Fruit fly (Drosophila melanogaster) whole organism, embryonic: Measurements from ENCODE around the gene Tpr2.
A peak's percentile ranks its signal among the peaks of the same experiment; 100 is the strongest.

Source experiments
- Ada2b ChIP-seq: fragments of 200-800 bp; sonication (Bioruptor generic); IDR thresholded peaks from 2 replicates; pipeline ENCODE4 v1.3.6; 2022; ENCODE audit warnings: missing biosample characterization, missing genetic modification characterization
- Bgb ChIP-seq: fragments of 200-800 bp; sonication (Bioruptor generic); IDR thresholded peaks from 2 replicates; pipeline ENCODE4 v1.3.6; 2022; ENCODE audit warnings: missing biosample characterization, missing genetic modification characterization; ENCODE audit not compliant: partially characterized antibody
- Blimp-1 ChIP-seq: fragments of 200-800 bp; sonication (Bioruptor generic); optimal IDR thresholded peaks from 3 replicates; lab custom pipeline; 2018; ENCODE audit warnings: missing biosample characterization, missing genetic modification characterization, mild to moderate bottlenecking, moderate library complexity, missing genetic modification reagents
- C15 ChIP-seq: fragments of 200-800 bp; sonication (Bioruptor generic); IDR thresholded peaks from 3 replicates; pipeline ENCODE4 v1.3.6; 2022; ENCODE audit warnings: missing biosample characterization, missing genetic modification characterization
- CG11398 ChIP-seq: fragments of 200-800 bp; sonication (Bioruptor generic); optimal IDR thresholded peaks from 2 replicates; lab custom pipeline; 2016; ENCODE audit warnings: missing biosample characterization, missing genetic modification characterization
- CG11695 ChIP-seq: fragments of 200-800 bp; sonication (Bioruptor generic); IDR thresholded peaks from 3 replicates; pipeline ENCODE4 v1.3.6; 2022; ENCODE audit warnings: missing biosample characterization, missing genetic modification characterization
- CG14050 ChIP-seq: fragments of 200-800 bp; sonication (Bioruptor generic); IDR thresholded peaks from 3 replicates; pipeline ENCODE4 v1.3.6; 2022; ENCODE audit warnings: missing biosample characterization, missing genetic modification characterization
- CG14860 ChIP-seq: fragments of 200-800 bp; sonication (Bioruptor generic); IDR thresholded peaks from 3 replicates; pipeline ENCODE4 v1.3.6; 2022; ENCODE audit warnings: missing biosample characterization, missing genetic modification characterization; ENCODE audit not compliant: partially characterized antibody
- CG15269 ChIP-seq: fragments of 200-800 bp; sonication (Bioruptor generic); optimal IDR thresholded peaks from 2 replicates; lab custom pipeline; 2018; ENCODE audit warnings: missing biosample characterization, mild to moderate bottlenecking, missing genetic modification characterization, moderate library complexity
- CG15696 ChIP-seq: fragments of 200-800 bp; sonication (Bioruptor generic); optimal IDR thresholded peaks from 2 replicates; lab custom pipeline; 2019; ENCODE audit warnings: missing biosample characterization, mild to moderate bottlenecking, missing genetic modification characterization, moderate library complexity
- CG1602 ChIP-seq: fragments of 200-800 bp; sonication (Bioruptor generic); optimal IDR thresholded peaks from 3 replicates; lab custom pipeline; 2016; ENCODE audit warnings: missing biosample characterization, missing genetic modification characterization
- CG1603 ChIP-seq: fragments of 200-800 bp; sonication (Bioruptor generic); optimal IDR thresholded peaks from 2 replicates; lab custom pipeline; 2019; ENCODE audit warnings: missing biosample characterization, mild to moderate bottlenecking, missing genetic modification characterization, moderate library complexity
- CG1647 ChIP-seq: fragments of 200-800 bp; sonication (Bioruptor generic); optimal IDR thresholded peaks from 3 replicates; lab custom pipeline; 2016; ENCODE audit warnings: missing biosample characterization, missing genetic modification characterization
- CG16779 ChIP-seq: fragments of 200-800 bp; sonication (Bioruptor generic); IDR thresholded peaks from 2 replicates; pipeline ENCODE4 v1.3.6; 2022; ENCODE audit warnings: missing biosample characterization, missing genetic modification characterization
- CG17385 ChIP-seq: fragments of 200-800 bp; sonication (Bioruptor generic); optimal IDR thresholded peaks from 3 replicates; lab custom pipeline; 2018; ENCODE audit warnings: missing biosample characterization, mild to moderate bottlenecking, missing genetic modification characterization
- CG17912 ChIP-seq: fragments of 200-800 bp; sonication (Bioruptor generic); optimal IDR thresholded peaks from 2 replicates; lab custom pipeline; 2018; ENCODE audit warnings: missing biosample characterization, mild to moderate bottlenecking, missing genetic modification characterization
- CG18262 ChIP-seq: fragments of 200-800 bp; optimal IDR thresholded peaks from 3 replicates; lab custom pipeline; 2019; ENCODE audit warnings: missing biosample characterization, mild to moderate bottlenecking, missing genetic modification characterization, moderate library complexity
- CG2116 ChIP-seq: fragments of 200-800 bp; sonication (Bioruptor generic); optimal IDR thresholded peaks from 3 replicates; lab custom pipeline; 2018; ENCODE audit warnings: missing biosample characterization, mild to moderate bottlenecking, missing genetic modification characterization
- CG2678 ChIP-seq: fragments of 200-800 bp; sonication (Bioruptor generic); optimal IDR thresholded peaks from 3 replicates; lab custom pipeline; 2019; ENCODE audit warnings: missing biosample characterization, mild to moderate bottlenecking, missing genetic modification characterization, moderate library complexity
- CG30431 ChIP-seq: fragments of 200-800 bp; sonication (Bioruptor generic); optimal IDR thresholded peaks from 2 replicates; lab custom pipeline; 2017; ENCODE audit warnings: missing biosample characterization, missing genetic modification characterization
- CG43689 ChIP-seq: fragments of 200-800 bp; sonication (Bioruptor generic); IDR thresholded peaks from 2 replicates; pipeline ENCODE4 v1.3.6; 2022; ENCODE audit warnings: missing biosample characterization, missing genetic modification characterization
- CG4707 ChIP-seq: fragments of 200-800 bp; sonication (Bioruptor generic); optimal IDR thresholded peaks from 2 replicates; lab custom pipeline; 2018; ENCODE audit warnings: missing biosample characterization, mild to moderate bottlenecking, missing genetic modification characterization, moderate library complexity
- CG6689 ChIP-seq: fragments of 200-800 bp; sonication (Bioruptor generic); IDR thresholded peaks from 2 replicates; pipeline ENCODE4 v1.3.6; 2022; ENCODE audit warnings: missing biosample characterization, missing genetic modification characterization
- CG7556 ChIP-seq: fragments of 200-800 bp; sonication (Bioruptor generic); optimal IDR thresholded peaks from 2 replicates; lab custom pipeline; 2017; ENCODE audit warnings: missing biosample characterization, mild to moderate bottlenecking, missing genetic modification characterization
- CG9437 ChIP-seq: fragments of 200-800 bp; sonication (Bioruptor generic); optimal IDR thresholded peaks from 2 replicates; lab custom pipeline; 2018; ENCODE audit warnings: missing biosample characterization, mild to moderate bottlenecking, missing genetic modification characterization
- Doc2 ChIP-seq: fragments of 200-800 bp; sonication (Bioruptor generic); IDR thresholded peaks from 2 replicates; pipeline ENCODE4 v1.3.6; 2022; ENCODE audit warnings: missing biosample characterization, missing genetic modification characterization
- ERR ChIP-seq: fragments of 200-800 bp; sonication (Bioruptor generic); optimal IDR thresholded peaks from 2 replicates; lab custom pipeline; 2016; ENCODE audit warnings: missing biosample characterization, missing genetic modification characterization
- GATAe ChIP-seq: fragments of 200-800 bp; sonication (Bioruptor generic); conservative IDR thresholded peaks from 2 replicates; pipeline ENCODE4 v1.3.6; 2022; ENCODE audit warnings: missing biosample characterization, missing genetic modification characterization
- Hmr ChIP-seq: fragments of 200-800 bp; sonication (Bioruptor generic); optimal IDR thresholded peaks from 3 replicates; lab custom pipeline; 2017; ENCODE audit warnings: mild to moderate bottlenecking, missing biosample characterization, missing genetic modification reagents, missing genetic modification characterization
- Max ChIP-seq: fragments of 200-800 bp; sonication (Bioruptor generic); optimal IDR thresholded peaks from 2 replicates; lab custom pipeline; 2016; ENCODE audit warnings: missing biosample characterization, mild to moderate bottlenecking, missing genetic modification characterization
- NC2β ChIP-seq: fragments of 200-800 bp; sonication (Bioruptor generic); optimal IDR thresholded peaks from 2 replicates; lab custom pipeline; 2016; ENCODE audit warnings: missing biosample characterization, missing genetic modification characterization
- Poxn ChIP-seq: fragments of 200-800 bp; sonication (Bioruptor generic); IDR thresholded peaks from 2 replicates; pipeline ENCODE4 v1.3.6; 2022; ENCODE audit warnings: missing biosample characterization, missing genetic modification characterization
- Rx ChIP-seq: fragments of 200-800 bp; sonication (Bioruptor generic); IDR thresholded peaks from 2 replicates; pipeline ENCODE4 v1.3.6; 2022; ENCODE audit warnings: missing biosample characterization, missing genetic modification characterization
- Taf1 ChIP-seq: fragments of 200-800 bp; sonication (Bioruptor generic); IDR thresholded peaks from 2 replicates; pipeline ENCODE4 v1.3.6; 2022; ENCODE audit warnings: missing biosample characterization, missing genetic modification characterization
- ato ChIP-seq: fragments of 200-800 bp; sonication (Bioruptor generic); IDR thresholded peaks from 2 replicates; pipeline ENCODE4 v1.3.6; 2022; ENCODE audit warnings: missing biosample characterization, missing genetic modification characterization; ENCODE audit not compliant: partially characterized antibody
- chm ChIP-seq: fragments of 200-800 bp; sonication (Bioruptor generic); IDR thresholded peaks from 2 replicates; pipeline ENCODE4 v1.3.6; 2022; ENCODE audit warnings: missing biosample characterization, missing genetic modification characterization
- crp ChIP-seq, 2 experiments: fragments of 200-800 bp; sonication (Bioruptor generic); optimal IDR thresholded peaks; 2 replicates in 1 of 2; 3 replicates in 1 of 2; lab custom pipeline; 2017; ENCODE audit warnings: missing biosample characterization in 2 of 2, missing genetic modification characterization in 2 of 2, mild to moderate bottlenecking in 1 of 2, moderate library complexity in 1 of 2
- da ChIP-seq: fragments of 200-800 bp; sonication (Bioruptor generic); optimal IDR thresholded peaks from 2 replicates; lab custom pipeline; 2016; ENCODE audit warnings: missing biosample characterization, missing genetic modification characterization
- dm ChIP-seq: fragments of 200-800 bp; sonication (Bioruptor generic); optimal IDR thresholded peaks from 3 replicates; lab custom pipeline; 2016; ENCODE audit warnings: missing biosample characterization, missing genetic modification characterization
- ftz-f1 ChIP-seq: fragments of 200-800 bp; sonication (Bioruptor generic); optimal IDR thresholded peaks from 2 replicates; lab custom pipeline; 2016; ENCODE audit warnings: missing biosample characterization, missing genetic modification characterization
- gsb ChIP-seq: fragments of 200-800 bp; sonication (Bioruptor generic); IDR thresholded peaks from 2 replicates; pipeline ENCODE4 v1.3.6; 2022; ENCODE audit warnings: missing biosample characterization, missing genetic modification characterization
- knrl ChIP-seq: fragments of 200-800 bp; sonication (Bioruptor generic); IDR thresholded peaks from 3 replicates; pipeline ENCODE4 v1.3.6; 2022; ENCODE audit warnings: missing biosample characterization, missing genetic modification characterization; ENCODE audit not compliant: partially characterized antibody
- otp ChIP-seq: fragments of 200-800 bp; sonication (Bioruptor generic); IDR thresholded peaks from 3 replicates; pipeline ENCODE4, ENCODE4 v1.3.6; 2022; ENCODE audit warnings: missing biosample characterization, missing genetic modification characterization
- psq ChIP-seq: fragments of 200-800 bp; sonication (Bioruptor generic); optimal IDR thresholded peaks from 2 replicates; lab custom pipeline; 2017; ENCODE audit warnings: missing biosample characterization, missing genetic modification characterization
- repo ChIP-seq: fragments of 200-800 bp; sonication (Bioruptor generic); optimal IDR thresholded peaks from 2 replicates; lab custom pipeline; 2016; ENCODE audit warnings: missing biosample characterization, missing genetic modification characterization
- seq ChIP-seq: fragments of 200-800 bp; sonication (Bioruptor generic); IDR thresholded peaks from 2 replicates; pipeline ENCODE4 v1.3.6; 2022; ENCODE audit warnings: missing biosample characterization, missing genetic modification characterization
- shn ChIP-seq: fragments of 200-800 bp; sonication (Bioruptor generic); optimal IDR thresholded peaks from 3 replicates; lab custom pipeline; 2016; ENCODE audit warnings: missing biosample characterization, missing genetic modification characterization
- sima ChIP-seq: fragments of 200-800 bp; sonication (Bioruptor generic); optimal IDR thresholded peaks from 2 replicates; lab custom pipeline; 2016; ENCODE audit warnings: missing biosample characterization, missing genetic modification characterization
- sob ChIP-seq: fragments of 200-800 bp; sonication (Bioruptor generic); IDR thresholded peaks from 2 replicates; pipeline ENCODE4 v1.3.6; 2022; ENCODE audit warnings: missing biosample characterization, missing genetic modification characterization
- unc-4 ChIP-seq: fragments of 200-800 bp; sonication (Bioruptor generic); IDR thresholded peaks from 2 replicates; pipeline ENCODE4 v1.3.6; 2022; ENCODE audit warnings: missing biosample characterization, missing genetic modification characterization; ENCODE audit not compliant: partially characterized antibody

Gene Tpr2

dm6 chr2L:16534174-16534835, 43.0 kb downstream of the Tpr2 start (continued):
- TF ChIP-seq CG14860 (GFP tag; lab: Robert Waterston, UW) (no peak), CG7556 (no peak), CG16779 (GFP tag; lab: Robert Waterston, UW) (no peak), chm (GFP tag; lab: Robert Waterston, UW) (peak; percentile 74; the same call in 1 of the 2 replicates), Max (no peak), CG30431 (GFP tag; lab: Kevin White, UChicago) (no peak), dm (GFP tag; lab: Kevin White, UChicago) (peak; percentile 24), seq (GFP tag; lab: Robert Waterston, UW) (peak; percentile 27; the same call in 1 of the 2 replicates), unc-4 (GFP tag; lab: Robert Waterston, UW) (peak; percentile 16; the same call in 1 of the 2 replicates), CG14050 (GFP tag; lab: Robert Waterston, UW) (no peak), sob (GFP tag; lab: Robert Waterston, UW) (peak; percentile 27; the same call in 1 of the 2 replicates), CG11398 (GFP tag; lab: Kevin White, UChicago) (peak; percentile 34), CG17385 (GFP tag; lab: Kevin White, UChicago) (peak; percentile 46), da (GFP tag; lab: Kevin White, UChicago) (no peak), CG17912 (GFP tag; lab: Kevin White, UChicago) (peak; percentile 69), Ada2b (no peak), CG15269 (tag; lab: Kevin White, UChicago) (no peak), CG1647 (GFP tag; lab: Kevin White, UChicago) (no peak), ato (GFP tag; lab: Robert Waterston, UW) (no peak), gsb (no peak), CG18262 (tag; lab: Kevin White, UChicago) (no peak), C15 (GFP tag; lab: Robert Waterston, UW) (no peak), psq (peak; percentile 44), shn (peak; percentile 10), CG9437 (no peak), knrl (GFP tag; lab: Robert Waterston, UW) (no peak), otp (GFP tag; lab: Robert Waterston, UW) (0 out of 3 replicates have a peak, but pooled peaks have one; percentile 66), CG1602 (GFP tag; lab: Kevin White, UChicago) (no peak), CG2678 (tag; lab: Kevin White, UChicago) (no peak), CG6689 (GFP tag; lab: Robert Waterston, UW) (no peak), GATAe (no peak), CG11695 (GFP tag; lab: Robert Waterston, UW) (0 out of 3 replicates have a peak, but pooled peaks have one; percentile 8), CG4707 (GFP tag; lab: Kevin White, UChicago) (peak; percentile 66), Doc2 (no peak), Taf1 (GFP tag; lab: Robert Waterston, UW) (no peak), CG1603 (tag; lab: Kevin White, UChicago) (peak; percentile 18), ERR (GFP tag; lab: Kevin White, UChicago) (peak; percentile 32), crp (GFP tag; optimal IDR thresholded peaks at IDR 0.05; lab: Kevin White, UChicago) (no peak), Poxn (GFP tag; lab: Robert Waterston, UW) (no peak), Rx (GFP tag; lab: Robert Waterston, UW) (no peak), NC2β (GFP tag; lab: Kevin White, UChicago) (no peak), sima (GFP tag; lab: Kevin White, UChicago) (no peak), Blimp-1 (GFP tag; lab: Kevin White, UChicago) (no peak), Hmr (peak; percentile 38), CG2116 (GFP tag; lab: Kevin White, UChicago) (no peak), repo (GFP tag; lab: Kevin White, UChicago) (peak; percentile 12), CG43689 (GFP tag; lab: Robert Waterston, UW) (no peak), Bgb (no peak; the same call in 1 of the 2 replicates), CG15696 (tag; lab: Kevin White, UChicago) (no peak), ftz-f1 (GFP tag; lab: Kevin White, UChicago) (peak; percentile 60)
